Fruit fly (Drosophila melanogaster): ENCODE measurements around the gene CBP.

DNA sequence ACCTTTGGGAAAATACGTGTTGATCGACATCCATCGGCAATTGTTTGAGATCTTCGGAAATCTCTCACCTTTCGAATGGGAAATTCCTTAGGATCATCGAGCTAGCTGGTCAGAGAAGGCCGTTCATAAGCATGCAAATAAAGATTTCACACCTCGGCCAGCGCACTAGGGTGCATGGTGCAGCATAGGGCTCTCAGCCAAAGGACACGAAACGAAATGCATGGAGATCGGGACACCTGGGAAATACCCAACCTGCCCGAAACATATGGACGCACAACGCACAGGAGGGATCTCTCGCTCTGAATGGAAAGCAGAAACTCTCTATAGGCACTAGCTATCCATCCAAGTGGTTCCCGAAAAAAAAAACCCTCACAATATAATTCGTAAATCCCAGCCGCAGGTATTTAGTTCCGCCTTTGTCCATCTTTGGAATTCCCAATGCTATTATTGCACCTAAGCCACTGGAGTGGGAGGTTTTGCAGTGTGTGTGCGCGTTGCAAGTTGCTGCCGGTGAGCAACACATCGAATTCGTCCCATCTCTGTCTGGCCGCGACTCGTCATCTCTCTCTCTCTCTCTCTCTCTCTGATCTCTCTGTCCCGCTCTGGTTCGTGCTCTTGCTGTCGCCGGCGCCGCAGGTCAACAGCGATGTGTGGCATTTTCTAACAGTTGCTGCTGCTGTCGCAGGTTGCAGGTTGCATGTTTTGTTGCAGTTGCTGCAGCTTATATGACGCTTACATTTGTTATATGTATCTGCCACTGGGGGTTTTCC is 16.5 kb upstream of the CBP start:
- TF ChIP-seq pan (optimal IDR thresholded peaks at IDR 0.05), result no peak
- no peak for TF ChIP-seq EcR (GFP tag; optimal IDR thresholded peaks at IDR 0.05)

All from whole organism.